Worm (Caenorhabditis elegans) whole organism, L4/young adult: Measurements from ENCODE around the gene col-123.

Experiments
- W03F9.2 ChIP-seq: fragments of 150-350 bp; optimal IDR thresholded peaks from 2 replicates; lab custom pipeline; 2014; ENCODE audit warnings: missing biosample characterization, missing genetic modification characterization
- him-1 ChIP-seq: sonication (generic microtip); optimal IDR thresholded peaks from 2 replicates; lab custom pipeline; 2016; ENCODE audit warnings: missing genotype, missing genetic modification reagents, missing genetic modification characterization, missing compliant biosample characterization

- no peak for TF ChIP-seq him-1 (tag; lab: Kevin White, UChicago)
- peak; percentile 48 for TF ChIP-seq W03F9.2 (tag; lab: Kevin White, UChicago)
These were observed 3.5 kb downstream of the col-123 start, which contains the start of gene mtr-4 for ce11 chrIV:9825196-9825744.
